Fruit fly (Drosophila melanogaster) whole organism, embryonic: Measurements from ENCODE around the gene CG43131.
A peak's percentile ranks its signal among the peaks of the same experiment; 100 is the strongest.

ENCODE experiments used
- Bdp1 ChIP-seq: fragments of 200-800 bp; sonication (Bioruptor generic); optimal IDR thresholded peaks from 3 replicates; lab custom pipeline; 2016; ENCODE audit warnings: missing biosample characterization, missing genetic modification characterization
- Bteb2 ChIP-seq: fragments of 200-800 bp; sonication (Bioruptor generic); optimal IDR thresholded peaks from 2 replicates; lab custom pipeline; 2016; ENCODE audit warnings: missing biosample characterization, missing genetic modification characterization
- C15 ChIP-seq: fragments of 200-800 bp; sonication (Bioruptor generic); IDR thresholded peaks from 3 replicates; pipeline ENCODE4 v1.3.6; 2022; ENCODE audit warnings: missing biosample characterization, missing genetic modification characterization
- CG10431 ChIP-seq: fragments of 200-800 bp; sonication (Bioruptor generic); optimal IDR thresholded peaks from 3 replicates; lab custom pipeline; 2018; ENCODE audit warnings: missing biosample characterization, mild to moderate bottlenecking, missing genetic modification characterization
- CG12942 ChIP-seq: fragments of 200-800 bp; sonication (Bioruptor generic); optimal IDR thresholded peaks from 3 replicates; lab custom pipeline; 2016; ENCODE audit warnings: missing biosample characterization, missing genetic modification characterization
- CG15696 ChIP-seq: fragments of 200-800 bp; sonication (Bioruptor generic); optimal IDR thresholded peaks from 2 replicates; lab custom pipeline; 2019; ENCODE audit warnings: missing biosample characterization, mild to moderate bottlenecking, missing genetic modification characterization, moderate library complexity
- CG16815 ChIP-seq: fragments of 200-800 bp; sonication (Bioruptor generic); optimal IDR thresholded peaks from 3 replicates; lab custom pipeline; 2017; ENCODE audit warnings: missing biosample characterization, mild to moderate bottlenecking, missing genetic modification characterization
- CG18011 ChIP-seq: fragments of 200-800 bp; sonication (Bioruptor generic); optimal IDR thresholded peaks from 2 replicates; lab custom pipeline; 2017; ENCODE audit warnings: missing biosample characterization, missing genetic modification characterization, mild to moderate bottlenecking, moderate library complexity, missing genotype
- CG2678 ChIP-seq: fragments of 200-800 bp; sonication (Bioruptor generic); optimal IDR thresholded peaks from 3 replicates; lab custom pipeline; 2019; ENCODE audit warnings: missing biosample characterization, mild to moderate bottlenecking, missing genetic modification characterization, moderate library complexity
- CG31388 ChIP-seq: fragments of 200-800 bp; sonication (Bioruptor generic); optimal IDR thresholded peaks from 2 replicates; lab custom pipeline; 2016; ENCODE audit warnings: missing biosample characterization, missing genetic modification characterization
- CG34422 ChIP-seq: fragments of 200-800 bp; sonication (Bioruptor generic); IDR thresholded peaks from 3 replicates; pipeline ENCODE4 v1.3.6; 2022; ENCODE audit warnings: missing biosample characterization, missing genetic modification characterization
- CG3995 ChIP-seq: fragments of 200-800 bp; sonication (Bioruptor generic); optimal IDR thresholded peaks from 3 replicates; lab custom pipeline; 2016; ENCODE audit warnings: missing biosample characterization, missing genetic modification characterization
- CG4328 ChIP-seq: fragments of 200-800 bp; sonication (Bioruptor generic); optimal IDR thresholded peaks from 3 replicates; lab custom pipeline; 2017; ENCODE audit warnings: missing biosample characterization, missing genetic modification reagents, missing genetic modification characterization
- CG5953 ChIP-seq: fragments of 200-800 bp; sonication (Bioruptor generic); IDR thresholded peaks from 2 replicates; pipeline ENCODE4 v1.3.6; 2022; ENCODE audit warnings: missing biosample characterization, missing genetic modification characterization
- CG6272 ChIP-seq: fragments of 200-800 bp; sonication (Bioruptor generic); IDR thresholded peaks from 2 replicates; pipeline ENCODE4 v1.3.6; 2022; ENCODE audit warnings: missing biosample characterization, missing genetic modification characterization
- CG6654 ChIP-seq: fragments of 200-800 bp; sonication (Bioruptor generic); optimal IDR thresholded peaks from 2 replicates; lab custom pipeline; 2017; ENCODE audit warnings: missing biosample characterization, mild to moderate bottlenecking, missing genetic modification characterization
- CG6791 ChIP-seq: fragments of 200-800 bp; sonication (Bioruptor generic); IDR thresholded peaks from 3 replicates; pipeline ENCODE4 v1.3.6; 2022; ENCODE audit warnings: missing biosample characterization, missing genetic modification characterization; ENCODE audit not compliant: partially characterized antibody
- CG7372 ChIP-seq: fragments of 200-800 bp; sonication (Bioruptor generic); IDR thresholded peaks from 2 replicates; pipeline ENCODE4 v1.3.6; 2022; ENCODE audit warnings: missing biosample characterization, missing genetic modification characterization
- CG7556 ChIP-seq: fragments of 200-800 bp; sonication (Bioruptor generic); optimal IDR thresholded peaks from 2 replicates; lab custom pipeline; 2017; ENCODE audit warnings: missing biosample characterization, mild to moderate bottlenecking, missing genetic modification characterization
- CG7987 ChIP-seq: fragments of 200-800 bp; sonication (Bioruptor generic); optimal IDR thresholded peaks from 2 replicates; lab custom pipeline; 2018; ENCODE audit warnings: missing biosample characterization, mild to moderate bottlenecking, missing genetic modification characterization, moderate library complexity
- CHES-1-like ChIP-seq: fragments of 200-800 bp; sonication (Bioruptor generic); optimal IDR thresholded peaks from 2 replicates; lab custom pipeline; 2016; ENCODE audit warnings: missing biosample characterization, missing genetic modification characterization
- CTCF ChIP-seq: fragments of 200-800 bp; sonication (Bioruptor generic); optimal IDR thresholded peaks from 2 replicates; lab custom pipeline; 2017; ENCODE audit warnings: missing biosample characterization, mild to moderate bottlenecking, missing genetic modification characterization, moderate library complexity
- CrebB ChIP-seq: fragments of 200-800 bp; sonication (Bioruptor generic); optimal IDR thresholded peaks from 3 replicates; lab custom pipeline; 2018; ENCODE audit warnings: missing biosample characterization, mild to moderate bottlenecking, missing genetic modification characterization
- D ChIP-seq, 2 experiments: fragments of 200-800 bp in 1 of 2; fragments of >200 bp in 1 of 2; sonication (Bioruptor generic) in 1 of 2; optimal IDR thresholded peaks; 2 replicates in 1 of 2; 3 replicates in 1 of 2; lab custom pipeline; 2017; ENCODE audit warnings: mild to moderate bottlenecking in 1 of 2, missing biosample characterization in 1 of 2, missing genetic modification characterization in 1 of 2, missing genetic modification reagents in 1 of 2
- Dbx ChIP-seq: fragments of 200-800 bp; sonication (Bioruptor generic); IDR thresholded peaks from 3 replicates; pipeline ENCODE4 v1.3.6; 2022; ENCODE audit warnings: missing biosample characterization, missing genetic modification characterization
- Hmr ChIP-seq: fragments of 200-800 bp; sonication (Bioruptor generic); optimal IDR thresholded peaks from 3 replicates; lab custom pipeline; 2017; ENCODE audit warnings: mild to moderate bottlenecking, missing biosample characterization, missing genetic modification reagents, missing genetic modification characterization
- MESR4 ChIP-seq: fragments of 200-800 bp; sonication (Bioruptor generic); optimal IDR thresholded peaks from 2 replicates; lab custom pipeline; 2018; ENCODE audit warnings: missing biosample characterization, mild to moderate bottlenecking, missing genetic modification characterization, moderate library complexity
- NC2β ChIP-seq: fragments of 200-800 bp; sonication (Bioruptor generic); optimal IDR thresholded peaks from 2 replicates; lab custom pipeline; 2016; ENCODE audit warnings: missing biosample characterization, missing genetic modification characterization
- NFAT ChIP-seq: fragments of 200-800 bp; sonication (Bioruptor generic); IDR thresholded peaks from 2 replicates; pipeline ENCODE4 v1.3.6; 2022; ENCODE audit warnings: missing biosample characterization, missing genetic modification characterization
- NK7.1 ChIP-seq: fragments of 200-800 bp; sonication (Bioruptor generic); optimal IDR thresholded peaks from 3 replicates; lab custom pipeline; 2016; ENCODE audit warnings: missing biosample characterization, missing genetic modification characterization
- Ssrp ChIP-seq: fragments of 200-800 bp; sonication (Bioruptor generic); optimal IDR thresholded peaks from 2 replicates; lab custom pipeline; 2018; ENCODE audit warnings: missing biosample characterization, mild to moderate bottlenecking, missing genetic modification characterization, moderate library complexity
- YL-1 ChIP-seq: fragments of 200-800 bp; sonication (Bioruptor generic); optimal IDR thresholded peaks from 3 replicates; lab custom pipeline; 2017; ENCODE audit warnings: missing biosample characterization, mild to moderate bottlenecking, missing genetic modification characterization
- abd-A ChIP-seq: fragments of 200-800 bp; sonication (Bioruptor generic); optimal IDR thresholded peaks from 3 replicates; lab custom pipeline; 2019; ENCODE audit warnings: missing biosample characterization, mild to moderate bottlenecking, missing genetic modification characterization, moderate library complexity
- bbx ChIP-seq: fragments of 200-800 bp; sonication (Bioruptor generic); IDR thresholded peaks from 2 replicates; pipeline ENCODE4 v1.3.6; 2022; ENCODE audit warnings: missing biosample characterization, missing genetic modification characterization; ENCODE audit not compliant: partially characterized antibody
- corto ChIP-seq: fragments of 200-800 bp; sonication (Bioruptor generic); optimal IDR thresholded peaks from 2 replicates; lab custom pipeline; 2016; ENCODE audit warnings: missing biosample characterization, mild to moderate bottlenecking, missing genetic modification characterization, moderate library complexity
- crc ChIP-seq: fragments of 200-800 bp; sonication (Bioruptor generic); optimal IDR thresholded peaks from 2 replicates; lab custom pipeline; 2016; ENCODE audit warnings: missing biosample characterization, missing genetic modification characterization
- croc ChIP-seq: fragments of 200-800 bp; sonication (Bioruptor generic); conservative IDR thresholded peaks from 3 replicates; pipeline ENCODE4 v1.3.6; 2022; ENCODE audit warnings: missing biosample characterization, missing genetic modification characterization
- crol ChIP-seq: fragments of 200-800 bp; sonication (Bioruptor generic); IDR thresholded peaks from 2 replicates; pipeline ENCODE4 v1.3.6; 2022; ENCODE audit warnings: missing biosample characterization, missing genetic modification characterization
- dpn ChIP-seq, 2 experiments: fragments of 200-800 bp; sonication (Bioruptor generic); optimal IDR thresholded peaks; 3 replicates each; lab custom pipeline; 2016; ENCODE audit warnings: missing biosample characterization in 2 of 2, missing genetic modification characterization in 2 of 2
- gro ChIP-seq: fragments of 200-800 bp; sonication (Bioruptor generic); optimal IDR thresholded peaks from 2 replicates; lab custom pipeline; 2016; ENCODE audit warnings: missing biosample characterization, missing genetic modification characterization
- hth ChIP-seq: fragments of >200 bp; optimal IDR thresholded peaks from 2 replicates; lab custom pipeline; 2017; ENCODE audit warnings: inconsistent platforms
- lab ChIP-seq: fragments of 200-800 bp; sonication (Bioruptor generic); optimal IDR thresholded peaks from 3 replicates; lab custom pipeline; 2017; ENCODE audit warnings: missing biosample characterization, missing genetic modification characterization, mild to moderate bottlenecking, moderate library complexity, missing genetic modification reagents
- odd ChIP-seq: fragments of 200-800 bp; sonication (Bioruptor generic); optimal IDR thresholded peaks from 2 replicates; lab custom pipeline; 2017; ENCODE audit warnings: missing biosample characterization, mild to moderate bottlenecking, missing genetic modification characterization
- org-1 ChIP-seq: fragments of 200-800 bp; sonication (Bioruptor generic); optimal IDR thresholded peaks from 2 replicates; lab custom pipeline; 2017; ENCODE audit warnings: missing biosample characterization, missing genetic modification characterization
- p53 ChIP-seq: fragments of 200-800 bp; sonication (Bioruptor generic); optimal IDR thresholded peaks from 2 replicates; lab custom pipeline; 2016; ENCODE audit warnings: missing biosample characterization, missing genetic modification characterization
- prd ChIP-seq, 3 experiments: fragments of >200 bp in 2 of 3; fragments of 200-800 bp in 1 of 3; sonication (Bioruptor generic) in 1 of 3; optimal IDR thresholded peaks in 2 of 3; IDR thresholded peaks in 1 of 3; 2 replicates in 2 of 3; 3 replicates in 1 of 3; pipeline versions ENCODE4 v1.3.6 to Lab custom; 2017 to 2022; ENCODE audit warnings: missing biosample characterization in 1 of 3, missing genetic modification characterization in 1 of 3
- sd ChIP-seq: fragments of 200-800 bp; sonication (Bioruptor generic); optimal IDR thresholded peaks from 3 replicates; lab custom pipeline; 2018; ENCODE audit warnings: missing biosample characterization, mild to moderate bottlenecking, missing genetic modification characterization, moderate library complexity
- sr ChIP-seq: fragments of 200-800 bp; sonication (Bioruptor generic); IDR thresholded peaks from 3 replicates; pipeline ENCODE4 v1.3.6; 2022; ENCODE audit warnings: missing biosample characterization, missing genetic modification characterization
- tna ChIP-seq: fragments of 200-800 bp; sonication (Bioruptor generic); IDR thresholded peaks from 2 replicates; pipeline ENCODE4 v1.3.6; 2022; ENCODE audit warnings: missing biosample characterization, missing genetic modification characterization; ENCODE audit not compliant: partially characterized antibody
- trh ChIP-seq: fragments of 200-800 bp; sonication (Bioruptor generic); optimal IDR thresholded peaks from 2 replicates; lab custom pipeline; 2016; ENCODE audit warnings: missing biosample characterization, missing genetic modification characterization

Gene CG43131

dm6 chr3R:5086822-5087491 is 22.0 kb downstream of the CG43131 start, which contains the start of gene corto (continued):
- no peak for TF ChIP-seq Dbx (GFP tag; lab: Robert Waterston, UW)
- peak; percentile 18 for TF ChIP-seq lab (GFP tag; lab: Kevin White, UChicago)
- TF ChIP-seq CG6654 (GFP tag; lab: Kevin White, UChicago): no peak
- TF ChIP-seq CG18011 (GFP tag; lab: Kevin White, UChicago): no peak
- no peak for TF ChIP-seq CG34422 (GFP tag; lab: Robert Waterston, UW)
- TF ChIP-seq CG7987 (GFP tag; lab: Kevin White, UChicago): no peak
- TF ChIP-seq sd (tag; lab: Kevin White, UChicago): peak; percentile 71
- TF ChIP-seq CG12942 (GFP tag; lab: Kevin White, UChicago): no peak
- no peak for TF ChIP-seq sr (GFP tag; lab: Robert Waterston, UW)
- TF ChIP-seq hth: no peak
- TF ChIP-seq trh (GFP tag; lab: Kevin White, UChicago): no peak
- TF ChIP-seq Ssrp: no peak
- no peak for TF ChIP-seq CTCF
- TF ChIP-seq D (optimal IDR thresholded peaks at IDR 0.05; lab: Kevin White, UChicago): peak; percentile 90
- TF ChIP-seq D (GFP tag; optimal IDR thresholded peaks at IDR 0.05; lab: Kevin White, UChicago): peak; percentile 35
- TF ChIP-seq CrebB (tag; lab: Kevin White, UChicago): no peak
- no peak for TF ChIP-seq CG3995 (GFP tag; lab: Kevin White, UChicago)
- peak; percentile 12 for TF ChIP-seq odd (GFP tag; lab: Kevin White, UChicago)
- no peak for TF ChIP-seq Bteb2 (GFP tag; lab: Kevin White, UChicago)
- no peak for TF ChIP-seq CG6791 (GFP tag; lab: Robert Waterston, UW)
- TF ChIP-seq NFAT (GFP tag; lab: Robert Waterston, UW): no peak
- no peak for TF ChIP-seq prd (optimal IDR thresholded peaks at IDR 0.05; lab: Kevin White, UChicago)
- TF ChIP-seq prd (GFP tag; IDR thresholded peaks at IDR 0.05; lab: Robert Waterston, UW): no peak
- no peak for TF ChIP-seq tna
- TF ChIP-seq CHES-1-like (GFP tag; lab: Kevin White, UChicago): peak; percentile 54
- peak; percentile 71 for TF ChIP-seq abd-A (tag; lab: Kevin White, UChicago)
- TF ChIP-seq Hmr (GFP tag; lab: Kevin White, UChicago): no peak
- TF ChIP-seq NC2β (GFP tag; lab: Kevin White, UChicago): peak; percentile 16
- no peak for TF ChIP-seq Bdp1 (GFP tag; lab: Kevin White, UChicago)
- no peak for TF ChIP-seq CG7372
- TF ChIP-seq C15 (GFP tag; lab: Robert Waterston, UW): no peak
- no peak for TF ChIP-seq org-1 (GFP tag; lab: Kevin White, UChicago)
- TF ChIP-seq p53: no peak
- no peak for TF ChIP-seq crc
- TF ChIP-seq CG15696: no peak
- no peak for TF ChIP-seq MESR4 (GFP tag; lab: Kevin White, UChicago)
- TF ChIP-seq corto: peak; percentile 39
- no peak for TF ChIP-seq CG16815 (GFP tag; lab: Kevin White, UChicago)
- TF ChIP-seq NK7.1 (GFP tag; lab: Kevin White, UChicago): no peak
- no peak for TF ChIP-seq YL-1 (GFP tag; lab: Kevin White, UChicago)
- TF ChIP-seq CG7556 (GFP tag; lab: Kevin White, UChicago): peak; percentile 14
- TF ChIP-seq CG2678 (tag; lab: Kevin White, UChicago): peak; percentile 2
- no peak for TF ChIP-seq croc (GFP tag; lab: Robert Waterston, UW)
- TF ChIP-seq bbx (GFP tag; lab: Robert Waterston, UW): no peak
- no peak for TF ChIP-seq CG31388 (GFP tag; lab: Kevin White, UChicago)
- no peak for TF ChIP-seq CG6272 (GFP tag; lab: Robert Waterston, UW)
- no peak for TF ChIP-seq CG4328 (GFP tag; lab: Kevin White, UChicago)
- TF ChIP-seq gro (GFP tag; lab: Kevin White, UChicago): no peak
- no peak for TF ChIP-seq crol
- TF ChIP-seq CG5953 (GFP tag; lab: Robert Waterston, UW): no peak
- peak; percentile 39 for TF ChIP-seq CG10431 (GFP tag; lab: Kevin White, UChicago)
- no peak for TF ChIP-seq dpn (GFP tag; optimal IDR thresholded peaks at IDR 0.05; lab: Kevin White, UChicago)
